Worm (Caenorhabditis elegans) whole organism, young adult: ENCODE results near the gene cdh-9.
A peak's percentile ranks its signal among the peaks of the same experiment; 100 is the strongest.

ENCODE experiments used
- B0019.2 ChIP-seq: fragments of 200-800 bp; sonication (Bioruptor generic); conservative IDR thresholded peaks from 2 replicates; pipeline ENCODE4 v1.3.6; 2022; ENCODE audit warnings: missing genetic modification reagents, missing genetic modification characterization, missing compliant biosample characterization
- B0035.1 ChIP-seq: sonication (generic microtip); optimal IDR thresholded peaks from 2 replicates; lab custom pipeline; 2016; ENCODE audit warnings: missing genetic modification characterization, mild to moderate bottlenecking, missing compliant biosample characterization, missing genotype, missing genetic modification reagents
- F10E7.11 ChIP-seq: sonication (generic microtip); optimal IDR thresholded peaks from 2 replicates; lab custom pipeline; 2017; ENCODE audit warnings: mild to moderate bottlenecking, missing genetic modification characterization, moderate library complexity, missing compliant biosample characterization
- F22D6.2 ChIP-seq: sonication (generic microtip); optimal IDR thresholded peaks from 2 replicates; lab custom pipeline; 2016; ENCODE audit warnings: mild to moderate bottlenecking, missing genetic modification characterization, missing compliant biosample characterization
- F33H1.4 ChIP-seq: fragments of 200-800 bp; sonication (Bioruptor generic); IDR thresholded peaks from 2 replicates; pipeline ENCODE4 v1.3.6; 2022; ENCODE audit warnings: missing genetic modification reagents, missing genetic modification characterization, missing compliant biosample characterization
- F52B5.7 ChIP-seq: sonication (generic microtip); optimal IDR thresholded peaks from 2 replicates; lab custom pipeline; 2016; ENCODE audit warnings: mild to moderate bottlenecking, missing genetic modification characterization, missing compliant biosample characterization
- F57A8.1 ChIP-seq: fragments of 200-800 bp; sonication (Bioruptor generic); optimal IDR thresholded peaks from 2 replicates; lab custom pipeline; 2018; ENCODE audit warnings: mild to moderate bottlenecking, missing genetic modification characterization, moderate library complexity, missing compliant biosample characterization
- T26A5.8 ChIP-seq: sonication (generic microtip); optimal IDR thresholded peaks from 2 replicates; lab custom pipeline; 2016; ENCODE audit warnings: missing genetic modification characterization, missing compliant biosample characterization
- Y53G8AR.9 ChIP-seq: fragments of 200-800 bp; sonication (Bioruptor generic); conservative IDR thresholded peaks from 2 replicates; pipeline ENCODE4 v1.3.6; 2022; ENCODE audit warnings: missing genetic modification reagents, missing genetic modification characterization, missing compliant biosample characterization
- Y67H2A.10 ChIP-seq: fragments of 200-800 bp; sonication (Bioruptor generic); conservative IDR thresholded peaks from 2 replicates; pipeline ENCODE4 v1.3.6; 2022; ENCODE audit warnings: missing genetic modification reagents, missing genetic modification characterization, missing compliant biosample characterization
- Y79H2A.3 ChIP-seq: fragments of 200-800 bp; sonication (Bioruptor generic); conservative IDR thresholded peaks from 2 replicates; pipeline ENCODE4 v1.3.6; 2022; ENCODE audit warnings: missing genetic modification reagents, missing genetic modification characterization, missing compliant biosample characterization
- Y95B8A.8 ChIP-seq: fragments of 200-800 bp; sonication (Bioruptor generic); IDR thresholded peaks from 2 replicates; pipeline ENCODE4 v1.3.6; 2022; ENCODE audit warnings: missing genetic modification reagents, missing genetic modification characterization, missing compliant biosample characterization
- ama-1 ChIP-seq, 3 experiments: fragments of 150-350 bp in 1 of 3; sonication (generic microtip) in 2 of 3; optimal IDR thresholded peaks; 2 replicates each; lab custom pipeline; 2014 to 2018; ENCODE audit warnings: missing biosample characterization in 2 of 3, missing genetic modification characterization in 2 of 3, missing genetic modification reagents in 2 of 3
- aptf-3 ChIP-seq: fragments of 200-800 bp; sonication (Bioruptor generic); IDR thresholded peaks from 2 replicates; pipeline ENCODE4 v1.3.6; 2022; ENCODE audit warnings: missing genetic modification characterization, missing compliant biosample characterization
- athp-1 ChIP-seq: sonication (generic microtip); optimal IDR thresholded peaks from 2 replicates; lab custom pipeline; 2017; ENCODE audit warnings: mild to moderate bottlenecking, missing genetic modification characterization, missing compliant biosample characterization
- ceh-27 ChIP-seq: fragments of 200-800 bp; sonication (Bioruptor generic); optimal IDR thresholded peaks from 2 replicates; lab custom pipeline; 2018; ENCODE audit warnings: mild to moderate bottlenecking, missing genetic modification characterization, moderate library complexity, missing compliant biosample characterization
- ceh-58 ChIP-seq: fragments of 200-800 bp; sonication (Bioruptor generic); IDR thresholded peaks from 2 replicates; pipeline ENCODE4 v1.3.6; 2022; ENCODE audit warnings: missing genetic modification characterization, missing compliant biosample characterization
- ceh-79 ChIP-seq: sonication (generic microtip); optimal IDR thresholded peaks from 2 replicates; lab custom pipeline; 2017; ENCODE audit warnings: mild to moderate bottlenecking, missing genetic modification characterization, missing compliant biosample characterization
- ceh-91 ChIP-seq: fragments of 200-800 bp; sonication (Bioruptor generic); IDR thresholded peaks from 2 replicates; pipeline ENCODE4 v1.3.6; 2022; ENCODE audit warnings: missing genetic modification reagents, missing genetic modification characterization, missing compliant biosample characterization
- chd-7 ChIP-seq: sonication (generic microtip); optimal IDR thresholded peaks from 2 replicates; lab custom pipeline; 2016; ENCODE audit warnings: mild to moderate bottlenecking, missing genetic modification characterization, moderate library complexity, missing compliant biosample characterization
- die-1 ChIP-seq: sonication (generic microtip); optimal IDR thresholded peaks from 2 replicates; lab custom pipeline; 2016; ENCODE audit warnings: missing genotype, mild to moderate bottlenecking, missing genetic modification characterization, missing compliant biosample characterization
- dpff-1 ChIP-seq: sonication (generic microtip); optimal IDR thresholded peaks from 2 replicates; lab custom pipeline; 2017; ENCODE audit warnings: mild to moderate bottlenecking, missing genetic modification characterization, missing compliant biosample characterization
- egl-44 ChIP-seq: fragments of 200-800 bp; sonication (Bioruptor generic); IDR thresholded peaks from 2 replicates; pipeline ENCODE4 v1.3.6; 2022; ENCODE audit warnings: missing genetic modification reagents, missing genetic modification characterization, missing compliant biosample characterization
- egrh-3 ChIP-seq: fragments of 200-800 bp; sonication (Bioruptor generic); IDR thresholded peaks from 2 replicates; pipeline ENCODE4 v1.3.6; 2022; ENCODE audit warnings: missing genetic modification reagents, missing genetic modification characterization, missing compliant biosample characterization
- ekl-4 ChIP-seq: fragments of 200-800 bp; sonication (Bioruptor generic); IDR thresholded peaks from 2 replicates; pipeline ENCODE4 v1.3.6; 2022; ENCODE audit warnings: missing genetic modification reagents, missing genetic modification characterization, missing compliant biosample characterization
- gei-17 ChIP-seq: fragments of 200-800 bp; sonication (Bioruptor generic); optimal IDR thresholded peaks from 2 replicates; lab custom pipeline; 2018; ENCODE audit warnings: mild to moderate bottlenecking, missing genetic modification characterization, missing compliant biosample characterization
- hmg-1.2 ChIP-seq: fragments of 200-800 bp; sonication (Bioruptor generic); IDR thresholded peaks from 2 replicates; pipeline ENCODE4 v1.3.6; 2022; ENCODE audit warnings: missing genetic modification reagents, missing genetic modification characterization, missing compliant biosample characterization
- hsf-1 ChIP-seq: fragments of 200-800 bp; sonication (Bioruptor generic); IDR thresholded peaks from 2 replicates; pipeline ENCODE4 v1.3.6; 2022; ENCODE audit warnings: missing genetic modification reagents, missing genetic modification characterization, missing compliant biosample characterization
- lag-1 ChIP-seq: fragments of 200-800 bp; sonication (Bioruptor generic); IDR thresholded peaks from 2 replicates; pipeline ENCODE4 v1.3.6; 2022; ENCODE audit warnings: missing genetic modification reagents, missing genetic modification characterization, missing compliant biosample characterization
- let-526 ChIP-seq: fragments of 200-800 bp; sonication (Bioruptor generic); IDR thresholded peaks from 2 replicates; pipeline ENCODE4 v1.3.6; 2022; ENCODE audit warnings: missing genetic modification reagents, missing genetic modification characterization, missing compliant biosample characterization
- lin-40 ChIP-seq: sonication (generic microtip); optimal IDR thresholded peaks from 2 replicates; lab custom pipeline; 2016; ENCODE audit warnings: missing genetic modification characterization, mild to moderate bottlenecking, missing compliant biosample characterization, missing genotype, missing genetic modification reagents
- lin-54 ChIP-seq: fragments of 200-800 bp; sonication (Bioruptor generic); optimal IDR thresholded peaks from 2 replicates; lab custom pipeline; 2018; ENCODE audit warnings: mild to moderate bottlenecking, missing genetic modification characterization, missing compliant biosample characterization
- lsl-1 ChIP-seq: fragments of 200-800 bp; sonication (Bioruptor generic); optimal IDR thresholded peaks from 2 replicates; lab custom pipeline; 2018; ENCODE audit warnings: mild to moderate bottlenecking, missing genetic modification characterization, moderate library complexity, missing compliant biosample characterization
- madf-6 ChIP-seq: fragments of 200-800 bp; sonication (Bioruptor generic); IDR thresholded peaks from 2 replicates; pipeline ENCODE4 v1.3.6; 2022; ENCODE audit warnings: missing genetic modification reagents, missing genetic modification characterization, missing compliant biosample characterization
- madf-8 ChIP-seq: fragments of 200-800 bp; sonication (Bioruptor generic); conservative IDR thresholded peaks from 2 replicates; pipeline ENCODE4 v1.3.6; 2022; ENCODE audit warnings: missing genetic modification reagents, missing genetic modification characterization, missing compliant biosample characterization
- nhr-27 ChIP-seq: fragments of 200-800 bp; sonication (Bioruptor generic); optimal IDR thresholded peaks from 2 replicates; lab custom pipeline; 2018; ENCODE audit warnings: mild to moderate bottlenecking, missing genetic modification characterization, moderate library complexity, missing compliant biosample characterization
- rec-8 ChIP-seq, 2 experiments: sonication (generic microtip); optimal IDR thresholded peaks; 2 replicates each; lab custom pipeline; 2016; ENCODE audit warnings: mild to moderate bottlenecking in 2 of 2, missing genetic modification characterization in 2 of 2, missing genetic modification reagents in 2 of 2, missing genotype in 2 of 2, missing biosample characterization in 1 of 2, missing compliant biosample characterization in 1 of 2, moderate library complexity in 1 of 2
- snpc-4 ChIP-seq, 5 experiments: fragments of 150-350 bp in 1 of 5; sonication (generic microtip) in 4 of 5; optimal IDR thresholded peaks; 2 replicates each; lab custom pipeline; 2014 to 2018; ENCODE audit warnings: missing genetic modification characterization in 5 of 5, missing biosample characterization in 3 of 5, antibody characterized with exemption in 2 of 5, mild to moderate bottlenecking in 2 of 5, missing compliant biosample characterization in 2 of 5, missing genotype in 2 of 5, moderate library complexity in 2 of 5, missing genetic modification reagents in 1 of 5
- somi-1 ChIP-seq: fragments of 200-800 bp; sonication (Bioruptor generic); optimal IDR thresholded peaks from 2 replicates; lab custom pipeline; 2018; ENCODE audit warnings: mild to moderate bottlenecking, missing genetic modification characterization, missing compliant biosample characterization
- tlf-1 ChIP-seq: fragments of 200-800 bp; sonication (Bioruptor generic); optimal IDR thresholded peaks from 2 replicates; lab custom pipeline; 2018; ENCODE audit warnings: mild to moderate bottlenecking, missing genetic modification characterization, missing compliant biosample characterization
- unc-62 ChIP-seq: fragments of 150-350 bp; optimal IDR thresholded peaks from 2 replicates; lab custom pipeline; 2014; ENCODE audit warnings: missing biosample characterization, missing genetic modification reagents, missing genetic modification characterization
- zfh-2 ChIP-seq: fragments of 200-800 bp; sonication (Bioruptor generic); conservative IDR thresholded peaks from 2 replicates; pipeline ENCODE4 v1.3.6; 2022; ENCODE audit warnings: missing genetic modification reagents, missing genetic modification characterization, missing compliant biosample characterization
- ztf-22 ChIP-seq: fragments of 200-800 bp; sonication (Bioruptor generic); optimal IDR thresholded peaks from 2 replicates; lab custom pipeline; 2018; ENCODE audit warnings: mild to moderate bottlenecking, missing genetic modification characterization, moderate library complexity, missing compliant biosample characterization
- ztf-25 ChIP-seq: fragments of 200-800 bp; sonication (Bioruptor generic); IDR thresholded peaks from 2 replicates; pipeline ENCODE4 v1.3.6; 2022; ENCODE audit warnings: missing genetic modification reagents, missing genetic modification characterization, missing compliant biosample characterization
- ztf-26 ChIP-seq: sonication (generic microtip); optimal IDR thresholded peaks from 2 replicates; lab custom pipeline; 2017; ENCODE audit warnings: missing genetic modification characterization, missing compliant biosample characterization
- ztf-3 ChIP-seq: fragments of 200-800 bp; sonication (Bioruptor generic); optimal IDR thresholded peaks from 2 replicates; lab custom pipeline; 2018; ENCODE audit warnings: mild to moderate bottlenecking, missing genetic modification characterization, missing compliant biosample characterization

The cdh-9 gene

DNA sequence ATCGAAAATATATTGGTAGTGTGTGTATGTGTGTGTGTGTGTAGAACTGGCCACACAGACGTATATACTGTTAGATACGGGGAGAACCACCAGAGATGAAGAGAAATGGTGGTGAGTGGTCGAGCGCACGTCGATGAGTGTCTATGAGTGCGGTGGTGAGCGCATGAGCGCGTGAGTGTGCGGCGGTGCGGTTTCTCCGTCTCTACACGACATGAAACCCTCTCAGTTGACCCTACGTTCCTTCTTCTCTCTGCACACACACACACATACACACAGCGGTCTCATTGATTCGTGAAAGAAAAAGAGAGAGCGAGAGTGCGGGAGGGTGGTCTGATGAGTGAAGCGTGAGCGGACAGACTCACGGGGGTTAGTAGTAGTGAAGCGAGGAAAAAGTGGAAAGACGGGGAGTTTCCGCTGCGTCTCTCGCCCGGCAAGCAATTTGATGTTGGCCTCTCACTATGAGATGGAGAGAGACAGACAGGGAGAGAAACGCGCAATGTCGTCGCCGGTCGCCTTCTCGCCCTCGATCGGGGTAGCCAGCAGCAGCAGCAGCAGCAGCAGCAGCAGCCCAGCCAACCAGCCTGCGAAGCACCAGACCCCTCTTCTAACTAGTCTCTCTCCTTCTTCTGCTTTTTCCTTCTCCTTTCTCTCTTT lies 17.4 kb downstream of the cdh-9 start (continued):
- TF ChIP-seq ztf-3 (GFP tag; lab: Kevin White, UChicago), result peak; percentile 91
- no peak for TF ChIP-seq dpff-1 (tag; lab: Kevin White, UChicago)
- no peak for TF ChIP-seq madf-6
- no peak for TF ChIP-seq ceh-79
- peak; percentile 99 for TF ChIP-seq zfh-2 (GFP tag; lab: Robert Waterston, UW)
- peak; percentile 82 for TF ChIP-seq gei-17 (GFP tag; lab: Kevin White, UChicago)
- TF ChIP-seq T26A5.8 (tag; lab: Kevin White, UChicago), result no peak
- peak; percentile 97 for TF ChIP-seq egrh-3 (GFP tag; lab: Robert Waterston, UW)
- peak; percentile 97 for TF ChIP-seq lin-40 (tag; lab: Kevin White, UChicago)
- peak in 1 of 2 experiments; percentile 24 for TF ChIP-seq rec-8 (tag; optimal IDR thresholded peaks at IDR 0.05; lab: Kevin White, UChicago)
- peak; percentile 82 for TF ChIP-seq egl-44
- TF ChIP-seq lsl-1 (GFP tag; lab: Kevin White, UChicago), result no peak
- TF ChIP-seq F10E7.11 (tag; lab: Kevin White, UChicago), result peak; percentile 77
- TF ChIP-seq hsf-1 (GFP tag; lab: Robert Waterston, UW), result 0 out of 2 replicates have a peak, but pooled peaks have one; percentile 45
- no peak for TF ChIP-seq ceh-58 (GFP tag; lab: Robert Waterston, UW)
- peak; percentile 45 for TF ChIP-seq F52B5.7 (tag; lab: Kevin White, UChicago)
- TF ChIP-seq athp-1, result peak; percentile 90
- no peak for TF ChIP-seq F33H1.4 (GFP tag; lab: Robert Waterston, UW)
- TF ChIP-seq ztf-22 (GFP tag; lab: Kevin White, UChicago), result peak; percentile 53
- TF ChIP-seq let-526 (GFP tag; lab: Robert Waterston, UW), result no peak; the same call in 1 of the 2 replicates
- TF ChIP-seq ama-1 (optimal IDR thresholded peaks at IDR 0.05; lab: Kevin White, UChicago), result peak; percentile 29
- TF ChIP-seq ama-1 (GFP tag; optimal IDR thresholded peaks at IDR 0.05; lab: Kevin White, UChicago), result no peak
- TF ChIP-seq ceh-27, result peak; percentile 97
- TF ChIP-seq B0019.2 (GFP tag; lab: Robert Waterston, UW), result no peak
- TF ChIP-seq die-1 (tag; lab: Kevin White, UChicago), result peak; percentile 61
- TF ChIP-seq madf-8 (GFP tag; lab: Robert Waterston, UW), result no peak
- peak; percentile 65 for TF ChIP-seq lin-54 (GFP tag; lab: Kevin White, UChicago)
- 0 out of 2 replicates have a peak, but pooled peaks have one; percentile 17 for TF ChIP-seq Y53G8AR.9 (GFP tag; lab: Robert Waterston, UW)
- TF ChIP-seq hmg-1.2 (GFP tag; lab: Robert Waterston, UW), result peak; percentile 84
- no peak for TF ChIP-seq ceh-91 (GFP tag; lab: Robert Waterston, UW)
- TF ChIP-seq lag-1 (GFP tag; lab: Robert Waterston, UW), result no peak
- TF ChIP-seq F22D6.2 (tag; lab: Kevin White, UChicago), result peak; percentile 83
- TF ChIP-seq ekl-4 (GFP tag; lab: Robert Waterston, UW), result no peak; the same call in 1 of the 2 replicates
- TF ChIP-seq F57A8.1, result no peak
- TF ChIP-seq ztf-26 (tag; lab: Kevin White, UChicago), result peak; percentile 94
- peak; percentile 98 for TF ChIP-seq chd-7 (tag; lab: Kevin White, UChicago)
- peak; percentile 87 for TF ChIP-seq B0035.1 (tag; lab: Kevin White, UChicago)
- TF ChIP-seq Y67H2A.10 (GFP tag; lab: Robert Waterston, UW), result peak; percentile 80; the same call in 1 of the 2 replicates
- TF ChIP-seq snpc-4 (GFP tag; optimal IDR thresholded peaks at IDR 0.05; lab: Kevin White, UChicago), result peak; percentile 57
- peak; percentile 63 to 82 (median 78) for TF ChIP-seq snpc-4 (tag; optimal IDR thresholded peaks at IDR 0.05; lab: Kevin White, UChicago)
- TF ChIP-seq nhr-27, result no peak
- TF ChIP-seq Y95B8A.8 (GFP tag; lab: Robert Waterston, UW), result peak; percentile 69; the same call in 1 of the 2 replicates
- TF ChIP-seq somi-1 (GFP tag; lab: Kevin White, UChicago), result peak; percentile 95
- no peak for TF ChIP-seq aptf-3 (GFP tag; lab: Robert Waterston, UW)
- no peak for TF ChIP-seq ztf-25 (GFP tag; lab: Robert Waterston, UW)
- TF ChIP-seq unc-62, result no peak
- peak; percentile 71 for TF ChIP-seq tlf-1
- TF ChIP-seq Y79H2A.3, result no peak
